Worm (Caenorhabditis elegans) whole organism, L4 larva: ENCODE measurements around the gene H06I04.3.

Experiments
- ZK546.5 ChIP-seq, 2 experiments: sonication (generic microtip); optimal IDR thresholded peaks; 2 replicates each; lab custom pipeline; 2017; ENCODE audit warnings: missing biosample characterization in 2 of 2, missing genetic modification characterization in 2 of 2
- lin-1 ChIP-seq: fragments of 200-800 bp; sonication (Bioruptor generic); IDR thresholded peaks from 2 replicates; pipeline ENCODE4 v1.3.6; 2022; ENCODE audit warnings: missing genetic modification reagents, missing genetic modification characterization, missing compliant biosample characterization
- lin-15B ChIP-seq: fragments of 150-350 bp; sonication (generic microtip); optimal IDR thresholded peaks from 3 replicates; lab custom pipeline; 2014; ENCODE audit warnings: missing biosample characterization, missing genetic modification characterization
- nhr-77 ChIP-seq: fragments of 150-350 bp; optimal IDR thresholded peaks from 2 replicates; lab custom pipeline; 2014; ENCODE audit warnings: missing biosample characterization, missing genetic modification characterization
- pqm-1 ChIP-seq: sonication (generic microtip); optimal IDR thresholded peaks from 2 replicates; lab custom pipeline; 2017; ENCODE audit warnings: missing biosample characterization, missing genetic modification characterization
- skn-1 ChIP-seq: fragments of 150-350 bp; optimal IDR thresholded peaks from 2 replicates; lab custom pipeline; 2014; ENCODE audit warnings: missing biosample characterization, missing genetic modification characterization

DNA sequence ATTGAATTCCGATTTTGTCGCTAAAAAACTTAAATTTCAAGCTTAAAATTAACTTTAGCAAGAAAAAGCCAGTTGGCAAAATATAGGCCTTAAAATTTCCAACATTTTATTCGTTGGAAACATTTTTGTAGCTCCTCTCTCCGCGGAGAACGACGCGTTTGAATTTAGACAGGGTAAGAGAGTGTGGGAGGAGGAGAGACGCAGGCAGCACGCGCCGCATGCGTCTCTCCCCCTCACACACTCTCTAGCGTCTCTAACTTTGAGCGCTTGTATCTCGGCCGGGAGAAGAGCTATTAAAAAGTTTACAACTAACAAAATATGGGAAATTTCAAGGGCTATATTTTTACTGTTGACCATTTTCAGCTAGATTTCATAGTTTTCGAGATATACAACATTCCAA is 9.0 kb upstream of the H06I04.3 start:
- TF ChIP-seq lin-15B (tag; lab: Kevin White, UChicago) (no peak), skn-1 (no peak), nhr-77 (no peak), ZK546.5 (tag; optimal IDR thresholded peaks at IDR 0.05; lab: Kevin White, UChicago) (no peak), pqm-1 (no peak), lin-1 (no peak)
